Fruit fly (Drosophila melanogaster) whole organism, pupa: ENCODE measurements around the gene Rbp1-like.

ENCODE experiments used
- CG13204 ChIP-seq: fragments of 200-800 bp; sonication (Bioruptor generic); optimal IDR thresholded peaks from 2 replicates; lab custom pipeline; 2018; ENCODE audit warnings: missing biosample characterization, mild to moderate bottlenecking, missing genetic modification characterization, moderate library complexity
- CG17806 ChIP-seq: fragments of 200-800 bp; sonication (Bioruptor generic); optimal IDR thresholded peaks from 2 replicates; lab custom pipeline; 2018; ENCODE audit warnings: missing biosample characterization, mild to moderate bottlenecking, missing genetic modification characterization, moderate library complexity
- CG8301 ChIP-seq: fragments of 200-800 bp; sonication (Bioruptor generic); optimal IDR thresholded peaks from 2 replicates; lab custom pipeline; 2018; ENCODE audit warnings: missing biosample characterization, mild to moderate bottlenecking, missing genetic modification characterization
- gl ChIP-seq: fragments of 200-800 bp; sonication (Bioruptor generic); optimal IDR thresholded peaks from 2 replicates; lab custom pipeline; 2018; ENCODE audit warnings: missing biosample characterization, mild to moderate bottlenecking, missing genetic modification characterization

DNA sequence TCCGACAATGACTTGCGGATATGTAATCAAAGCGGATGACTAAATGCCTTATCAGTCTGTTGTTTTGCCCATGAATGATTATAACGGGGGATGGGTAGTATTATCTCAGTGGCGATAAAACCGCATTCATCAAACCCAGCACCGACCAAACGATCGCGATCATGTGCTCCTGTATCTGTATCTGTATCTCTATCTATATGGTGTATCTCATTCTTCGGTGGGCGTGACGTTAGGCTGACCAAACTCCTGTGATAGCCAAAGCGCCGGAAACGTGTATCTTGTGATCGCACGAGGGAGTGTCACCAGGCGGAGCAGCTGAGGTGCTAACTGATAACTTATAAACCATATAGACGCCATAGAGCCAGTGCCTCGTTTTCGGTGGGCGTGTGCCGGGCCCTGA, 8.1 kb upstream of the Rbp1-like start:
- no peak for TF ChIP-seq CG17806 (tag; lab: Kevin White, UChicago)
- TF ChIP-seq CG13204 = no peak
- no peak for TF ChIP-seq gl (tag; lab: Kevin White, UChicago)
- no peak for TF ChIP-seq CG8301 (tag; lab: Kevin White, UChicago)
